Worm (Caenorhabditis elegans) whole organism, L4 larva: Measurements from ENCODE around the gene C53A5.17.
A peak's percentile ranks its signal among the peaks of the same experiment; 100 is the strongest.

Experiments
- F44E2.7 ChIP-seq: fragments of 200-800 bp; sonication (Bioruptor generic); IDR thresholded peaks from 2 replicates; pipeline ENCODE4 v2.1.2; 2022; ENCODE audit warnings: missing genetic modification characterization, missing compliant biosample characterization
- T26A8.4 ChIP-seq: fragments of 200-800 bp; sonication (Bioruptor generic); IDR thresholded peaks from 2 replicates; pipeline ENCODE4 v1.3.6; 2022; ENCODE audit warnings: missing genetic modification characterization, missing compliant biosample characterization
- Y75B8A.6 ChIP-seq: fragments of 200-800 bp; sonication (Bioruptor generic); IDR thresholded peaks from 2 replicates; pipeline ENCODE4 v1.3.6; 2022; ENCODE audit warnings: missing genetic modification reagents, missing genetic modification characterization, missing compliant biosample characterization
- ZK337.2 ChIP-seq: fragments of 200-800 bp; sonication (Bioruptor generic); IDR thresholded peaks from 2 replicates; pipeline ENCODE4 v1.3.6; 2022; ENCODE audit warnings: missing genetic modification reagents, missing genetic modification characterization, missing compliant biosample characterization
- ceh-28 ChIP-seq: fragments of 150-350 bp; optimal IDR thresholded peaks from 2 replicates; lab custom pipeline; 2014; ENCODE audit warnings: missing biosample characterization, missing genetic modification reagents, missing genetic modification characterization
- ceh-32 ChIP-seq: sonication (generic microtip); optimal IDR thresholded peaks from 2 replicates; lab custom pipeline; 2016; ENCODE audit warnings: mild to moderate bottlenecking, missing genetic modification characterization, missing compliant biosample characterization; ENCODE audit not compliant: poor library complexity
- ceh-44 ChIP-seq: fragments of 200-800 bp; sonication (Bioruptor generic); IDR thresholded peaks from 2 replicates; pipeline ENCODE4 v1.3.6; 2022; ENCODE audit warnings: missing genetic modification reagents, missing genetic modification characterization, missing compliant biosample characterization
- cey-2 ChIP-seq: sonication (generic microtip); optimal IDR thresholded peaks from 3 replicates; lab custom pipeline; 2017; ENCODE audit warnings: missing genetic modification characterization, mild to moderate bottlenecking, missing compliant biosample characterization, antibody characterized with exemption, borderline replicate concordance; ENCODE audit not compliant: insufficient read depth
- ctbp-1 ChIP-seq: fragments of 200-800 bp; sonication (Bioruptor generic); IDR thresholded peaks from 2 replicates; pipeline ENCODE4 v1.3.6; 2022; ENCODE audit warnings: missing genetic modification reagents, missing genetic modification characterization, missing compliant biosample characterization
- daf-19 ChIP-seq: fragments of 200-800 bp; sonication (Bioruptor generic); conservative IDR thresholded peaks from 2 replicates; pipeline ENCODE4 v1.3.6; 2022; ENCODE audit warnings: missing genetic modification characterization, missing compliant biosample characterization
- dve-1 ChIP-seq: sonication (generic microtip); optimal IDR thresholded peaks from 2 replicates; lab custom pipeline; 2017; ENCODE audit warnings: antibody characterized with exemption, mild to moderate bottlenecking, missing genetic modification characterization, missing compliant biosample characterization; ENCODE audit not compliant: insufficient read depth
- fkh-10 ChIP-seq: fragments of 150-350 bp; optimal IDR thresholded peaks from 2 replicates; lab custom pipeline; 2014; ENCODE audit warnings: missing biosample characterization, missing genetic modification reagents, missing genetic modification characterization
- hlh-30 ChIP-seq: sonication (generic microtip); optimal IDR thresholded peaks from 2 replicates; lab custom pipeline; 2017; ENCODE audit warnings: antibody characterized with exemption, mild to moderate bottlenecking, missing genetic modification characterization, missing compliant biosample characterization; ENCODE audit not compliant: insufficient read depth
- lir-3 ChIP-seq: sonication (generic microtip); optimal IDR thresholded peaks from 2 replicates; lab custom pipeline; 2016; ENCODE audit warnings: mild to moderate bottlenecking, missing genetic modification characterization, missing compliant biosample characterization
- mdl-1 ChIP-seq, 2 experiments: fragments of 150-350 bp in 1 of 2; sonication (generic microtip) in 1 of 2; optimal IDR thresholded peaks; 2 replicates each; lab custom pipeline; 2014 to 2017; ENCODE audit warnings: missing biosample characterization in 2 of 2, missing genetic modification characterization in 2 of 2
- mxl-2 ChIP-seq: fragments of 200-800 bp; sonication (Bioruptor generic); conservative IDR thresholded peaks from 2 replicates; pipeline ENCODE4 v1.3.6; 2022; ENCODE audit warnings: missing genetic modification reagents, missing genetic modification characterization, missing compliant biosample characterization
- mxl-3 ChIP-seq: fragments of 200-800 bp; sonication (Bioruptor generic); optimal IDR thresholded peaks from 2 replicates; lab custom pipeline; 2018; ENCODE audit warnings: mild to moderate bottlenecking, missing genetic modification characterization, missing compliant biosample characterization
- nhr-11 ChIP-seq: fragments of 150-350 bp; optimal IDR thresholded peaks from 2 replicates; lab custom pipeline; 2014; ENCODE audit warnings: missing biosample characterization, missing genetic modification characterization
- nhr-28 ChIP-seq: fragments of 150-350 bp; optimal IDR thresholded peaks from 2 replicates; lab custom pipeline; 2014; ENCODE audit warnings: missing biosample characterization, missing genetic modification characterization
- nhr-6 ChIP-seq: fragments of 150-350 bp; optimal IDR thresholded peaks from 2 replicates; lab custom pipeline; 2014; ENCODE audit warnings: missing biosample characterization, missing genetic modification characterization
- nhr-76 ChIP-seq: fragments of 150-350 bp; optimal IDR thresholded peaks from 2 replicates; lab custom pipeline; 2014; ENCODE audit warnings: missing biosample characterization, missing genetic modification characterization
- nhr-77 ChIP-seq: fragments of 150-350 bp; optimal IDR thresholded peaks from 2 replicates; lab custom pipeline; 2014; ENCODE audit warnings: missing biosample characterization, missing genetic modification characterization
- php-3 ChIP-seq: fragments of 200-800 bp; sonication (Bioruptor generic); IDR thresholded peaks from 2 replicates; pipeline ENCODE4 v1.3.6; 2022; ENCODE audit warnings: missing genetic modification reagents, missing genetic modification characterization, missing compliant biosample characterization
- skn-1 ChIP-seq: fragments of 150-350 bp; optimal IDR thresholded peaks from 2 replicates; lab custom pipeline; 2014; ENCODE audit warnings: missing biosample characterization, missing genetic modification characterization
- snpc-1.2 ChIP-seq: fragments of 200-800 bp; sonication (Bioruptor generic); IDR thresholded peaks from 2 replicates; pipeline ENCODE4 v1.3.6; 2022; ENCODE audit warnings: missing genetic modification reagents, missing genetic modification characterization, missing compliant biosample characterization
- snpc-4 ChIP-seq: fragments of 150-350 bp; optimal IDR thresholded peaks from 2 replicates; lab custom pipeline; 2014; ENCODE audit warnings: missing biosample characterization, missing genetic modification characterization
- spr-1 ChIP-seq: sonication (generic microtip); optimal IDR thresholded peaks from 2 replicates; lab custom pipeline; 2016; ENCODE audit warnings: mild to moderate bottlenecking, missing genetic modification characterization, missing compliant biosample characterization
- tag-97 ChIP-seq: fragments of 200-800 bp; sonication (Bioruptor generic); IDR thresholded peaks from 2 replicates; pipeline ENCODE4 v1.3.6; 2022; ENCODE audit warnings: missing genetic modification characterization, missing compliant biosample characterization
- tra-1 ChIP-seq: fragments of 200-800 bp; sonication (Bioruptor generic); IDR thresholded peaks from 2 replicates; pipeline ENCODE4 v1.3.6; 2022; ENCODE audit warnings: missing genetic modification reagents, missing genetic modification characterization, missing compliant biosample characterization
- unc-130 ChIP-seq: sonication (generic microtip); optimal IDR thresholded peaks from 2 replicates; lab custom pipeline; 2016; ENCODE audit warnings: missing genetic modification reagents, missing genetic modification characterization, missing compliant biosample characterization
- unc-62 ChIP-seq, 3 experiments: fragments of 150-350 bp in 1 of 3; sonication (generic microtip); optimal IDR thresholded peaks in 2 of 3; peaks in 1 of 3; 1 replicate in 1 of 3; 2 replicates in 2 of 3; lab custom pipeline; 2014 to 2017; ENCODE audit warnings: missing biosample characterization in 3 of 3, missing genetic modification characterization in 3 of 3, missing genetic modification reagents in 3 of 3, missing genotype in 1 of 3
- vab-7 ChIP-seq: fragments of 200-800 bp; sonication (Bioruptor generic); IDR thresholded peaks from 2 replicates; pipeline ENCODE4 v1.3.6; 2022; ENCODE audit warnings: missing genetic modification reagents, missing genetic modification characterization, missing compliant biosample characterization
- ztf-11 ChIP-seq: fragments of 150-350 bp; optimal IDR thresholded peaks from 2 replicates; lab custom pipeline; 2014; ENCODE audit warnings: missing biosample characterization, missing genetic modification characterization

Gene C53A5.17

ce11 chrV:14522514-14522913, 1.6 kb upstream of the C53A5.17 start, which contains the start of gene C53A5.16:
TSS of gene C53A5.16 (minus strand) at chrV:14522614.
- TF ChIP-seq unc-130 (GFP tag; lab: Kevin White, UChicago) = no peak
- TF ChIP-seq T26A8.4 (GFP tag; lab: Robert Waterston, UW) = no peak
- no peak for TF ChIP-seq ztf-11 (tag; lab: Kevin White, UChicago)
- TF ChIP-seq ceh-32 (tag; lab: Kevin White, UChicago) = no peak
- no peak for TF ChIP-seq vab-7 (GFP tag; lab: Robert Waterston, UW)
- TF ChIP-seq mxl-2 (GFP tag; lab: Robert Waterston, UW) = no peak
- TF ChIP-seq spr-1 = no peak
- TF ChIP-seq, all 104 proteins: peak for 0

ce11 chrV:14519268-14519667, 1.6 kb downstream of the C53A5.17 start, which contains the start of gene R02D5.8:
TSS of gene R02D5.8 (minus strand) at chrV:14519368.
- TF ChIP-seq ceh-44 (GFP tag; lab: Robert Waterston, UW) = no peak
- TF ChIP-seq ceh-28 = no peak
- no peak for TF ChIP-seq F44E2.7
- TF ChIP-seq T26A8.4 (GFP tag; lab: Robert Waterston, UW) = no peak
- no peak for TF ChIP-seq Y75B8A.6 (GFP tag; lab: Robert Waterston, UW)
- TF ChIP-seq ctbp-1 (GFP tag; lab: Robert Waterston, UW) = no peak
- no peak for TF ChIP-seq php-3 (GFP tag; lab: Robert Waterston, UW)
- no peak for TF ChIP-seq tag-97 (GFP tag; lab: Robert Waterston, UW)
- TF ChIP-seq fkh-10 = no peak
- no peak for TF ChIP-seq ZK337.2 (GFP tag; lab: Robert Waterston, UW)
- TF ChIP-seq nhr-76 (tag; lab: Kevin White, UChicago) = no peak

ce11 chrV:14518010-14518409, 2.9 kb downstream of the C53A5.17 start, which contains the start of gene R02D5.6:
TSS of gene R02D5.6 (minus strand) at chrV:14518110.
- TF ChIP-seq snpc-4 (no peak), lir-3 (tag; lab: Kevin White, UChicago) (no peak), nhr-76 (tag; lab: Kevin White, UChicago) (no peak)

ce11 chrV:14510746-14511145, 10.2 kb downstream of the C53A5.17 start, which contains the start of gene R02D5.9:
TSS of gene R02D5.9 (minus strand) at chrV:14511123.
- peak; percentile 61 for TF ChIP-seq dve-1 (tag; lab: Kevin White, UChicago)
- peak; percentile 89 for TF ChIP-seq nhr-28 (tag; lab: Kevin White, UChicago)
- peak; percentile 14 for TF ChIP-seq nhr-76 (tag; lab: Kevin White, UChicago)
- TF ChIP-seq tra-1 (GFP tag; lab: Robert Waterston, UW) = peak; percentile 54; the same call in 1 of the 2 replicates
- TF ChIP-seq daf-19 (GFP tag; lab: Robert Waterston, UW) = no peak
- TF ChIP-seq mxl-3 = peak; percentile 91
- peak; percentile 52 for TF ChIP-seq cey-2 (tag; lab: Kevin White, UChicago)
- TF ChIP-seq nhr-11 (tag; lab: Kevin White, UChicago) = no peak
- TF ChIP-seq nhr-77 = peak; percentile 47
- no peak for TF ChIP-seq snpc-1.2
- peak in 1 of 2 experiments; percentile 85 for TF ChIP-seq unc-62 (GFP tag; optimal IDR thresholded peaks at IDR 0.05 in 1 of 2; lab: Kevin White, UChicago)
- TF ChIP-seq unc-62 (tag; optimal IDR thresholded peaks at IDR 0.05; lab: Kevin White, UChicago) = no peak
- no peak for TF ChIP-seq Y75B8A.6 (GFP tag; lab: Robert Waterston, UW)
- no peak for TF ChIP-seq F44E2.7
- peak; percentile 77 to 97 for TF ChIP-seq mdl-1 (tag; optimal IDR thresholded peaks at IDR 0.05; lab: Kevin White, UChicago)
- TF ChIP-seq skn-1 (tag; lab: Kevin White, UChicago) = no peak
- TF ChIP-seq hlh-30 (tag; lab: Kevin White, UChicago) = peak; percentile 85
- TF ChIP-seq nhr-6 (tag; lab: Kevin White, UChicago) = peak; percentile 85
